Fruit fly (Drosophila melanogaster): ENCODE results near the gene mthl6.

The mthl6 gene

DNA sequence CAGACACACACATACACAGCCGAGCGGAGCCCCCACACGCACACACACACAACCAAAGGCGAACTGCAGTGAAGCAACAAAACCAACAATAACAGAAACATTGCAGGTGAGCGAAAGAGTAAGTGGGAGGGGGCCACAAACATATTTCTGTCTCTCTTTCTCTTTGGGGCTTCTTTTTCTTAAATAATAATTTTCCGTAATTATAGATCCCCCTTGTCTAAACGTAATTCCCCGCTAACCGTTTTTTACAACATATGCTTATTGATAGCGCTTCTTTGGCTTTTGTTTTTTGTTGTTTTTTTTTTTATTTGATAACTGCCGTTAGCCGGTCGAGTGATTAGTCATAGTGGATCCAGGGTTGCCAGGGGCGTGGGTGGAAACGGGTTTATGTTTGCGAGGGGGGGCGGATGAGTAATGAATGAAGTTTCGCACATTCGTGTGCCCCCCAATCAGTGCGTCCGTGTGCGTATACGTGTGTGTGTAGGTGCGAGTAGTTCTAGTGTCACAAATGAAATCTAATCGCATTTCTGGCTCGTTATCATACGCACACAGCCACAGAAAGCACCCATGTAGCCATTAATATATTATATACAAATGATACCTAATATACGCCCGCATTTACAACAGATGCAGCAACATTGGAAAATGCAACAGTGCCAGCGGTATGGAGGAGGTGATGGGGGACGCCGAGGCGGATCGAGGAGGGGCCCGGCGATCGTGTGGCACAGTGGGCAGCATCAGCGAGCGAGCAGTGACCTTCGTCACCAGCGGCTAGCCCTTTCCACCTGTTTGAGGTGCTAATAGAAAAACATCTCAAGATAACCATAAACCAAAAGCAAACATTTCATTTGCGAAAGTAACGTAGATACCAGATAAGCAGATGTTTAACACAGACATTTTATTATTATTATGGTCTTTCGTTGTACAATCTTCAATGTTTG lies 43.6 kb downstream of the mthl6 start (continued):
- TF ChIP-seq achi (GFP tag; optimal IDR thresholded peaks at IDR 0.05) (peak; percentile 34), pdm3 (GFP tag; optimal IDR thresholded peaks at IDR 0.05) (peak; percentile 21), Eip75B (GFP tag; optimal IDR thresholded peaks at IDR 0.05) (peak; percentile 0), esn (GFP tag; optimal IDR thresholded peaks at IDR 0.05) (peak; percentile 55), fd59A (GFP tag; optimal IDR thresholded peaks at IDR 0.05) (no peak), CG6854 (GFP tag; optimal IDR thresholded peaks at IDR 0.05) (no peak), CG8319 (GFP tag; optimal IDR thresholded peaks at IDR 0.05) (no peak), Blimp-1 (GFP tag; optimal IDR thresholded peaks at IDR 0.05) (no peak), Sox15 (GFP tag; optimal IDR thresholded peaks at IDR 0.05) (no peak), CG1621 (tag; optimal IDR thresholded peaks at IDR 0.05) (no peak)

DNA sequence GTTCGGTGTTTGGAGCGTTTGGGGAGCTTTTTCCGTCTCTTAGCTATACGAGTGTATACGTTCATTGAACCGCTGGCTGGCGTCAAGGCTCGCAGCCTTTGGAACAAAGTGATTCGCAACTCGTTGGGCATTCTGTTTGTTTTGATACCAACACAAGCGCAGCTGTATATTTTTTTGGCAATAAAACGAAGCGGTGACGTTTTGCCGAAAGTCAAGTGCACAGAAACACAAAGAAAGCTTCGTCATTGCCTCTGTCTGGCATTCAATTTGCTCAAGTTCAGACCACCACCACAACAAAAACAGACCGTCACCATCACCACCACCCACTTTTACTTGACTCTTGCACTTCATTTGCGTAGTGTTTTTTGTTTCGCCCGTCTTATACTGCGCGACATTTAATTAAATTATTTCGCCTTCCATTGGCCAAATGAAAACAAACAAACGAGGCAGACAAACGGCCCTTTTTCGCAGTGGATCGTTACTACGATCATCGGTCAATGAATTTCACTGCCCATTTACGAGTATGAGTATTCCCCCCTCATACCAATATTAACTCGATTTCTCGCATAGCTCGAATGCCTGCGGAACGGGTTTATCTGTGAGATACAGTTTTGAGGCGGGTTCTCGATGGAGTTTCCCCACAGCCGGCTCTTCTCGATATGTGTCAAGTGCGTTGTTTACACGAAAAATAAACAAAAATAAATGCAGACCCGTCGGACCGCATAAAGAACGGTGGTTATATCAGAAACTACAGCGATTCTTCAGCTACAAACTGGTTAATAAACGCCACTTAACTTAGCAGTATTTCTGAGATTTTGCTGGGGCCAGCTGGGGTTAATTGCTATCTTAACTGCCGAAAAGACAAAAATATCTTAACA lies 44.9 kb downstream of the mthl6 start:
- TF ChIP-seq Sox102F (GFP tag; optimal IDR thresholded peaks at IDR 0.05) (no peak), CG1621 (tag; optimal IDR thresholded peaks at IDR 0.05) (no peak), Eip78C (GFP tag) (peak; percentile 79), CG6792 (GFP tag; optimal IDR thresholded peaks at IDR 0.05) (no peak), Lpt (GFP tag; optimal IDR thresholded peaks at IDR 0.05) (no peak), Sox14 (GFP tag; optimal IDR thresholded peaks at IDR 0.05) (peak; percentile 58), CG6276 (GFP tag; optimal IDR thresholded peaks at IDR 0.05) (no peak), CG8119 (GFP tag; IDR thresholded peaks at IDR 0.05) (no peak), spab (GFP tag; optimal IDR thresholded peaks at IDR 0.05) (no peak), CG11294 (GFP tag; IDR thresholded peaks at IDR 0.05) (no peak), Hr39 (GFP tag; optimal IDR thresholded peaks at IDR 0.05) (no peak), esn (GFP tag; optimal IDR thresholded peaks at IDR 0.05) (peak; percentile 8), dac (GFP tag; optimal IDR thresholded peaks at IDR 0.05) (no peak), CG4318 (GFP tag; optimal IDR thresholded peaks at IDR 0.05) (no peak), topi (GFP tag; optimal IDR thresholded peaks at IDR 0.05) (no peak), Hr4 (GFP tag; optimal IDR thresholded peaks at IDR 0.05) (no peak), eg (GFP tag; IDR thresholded peaks at IDR 0.05) (no peak), lz (GFP tag; optimal IDR thresholded peaks at IDR 0.05) (no peak), CG8632 (GFP tag; optimal IDR thresholded peaks at IDR 0.05) (no peak), ss (GFP tag; optimal IDR thresholded peaks at IDR 0.05) (no peak), CG9139 (GFP tag; optimal IDR thresholded peaks at IDR 0.05) (no peak), svp (GFP tag) (peak; percentile 64), achi (GFP tag; optimal IDR thresholded peaks at IDR 0.05) (no peak), CG6808 (GFP tag; optimal IDR thresholded peaks at IDR 0.05) (no peak)

Measured in whole organism, prepupa.